Fruit fly (Drosophila melanogaster): ENCODE results near the gene CG32071.
A peak's percentile ranks its signal among the peaks of the same experiment; 100 is the strongest.

CG32071 gene

DNA sequence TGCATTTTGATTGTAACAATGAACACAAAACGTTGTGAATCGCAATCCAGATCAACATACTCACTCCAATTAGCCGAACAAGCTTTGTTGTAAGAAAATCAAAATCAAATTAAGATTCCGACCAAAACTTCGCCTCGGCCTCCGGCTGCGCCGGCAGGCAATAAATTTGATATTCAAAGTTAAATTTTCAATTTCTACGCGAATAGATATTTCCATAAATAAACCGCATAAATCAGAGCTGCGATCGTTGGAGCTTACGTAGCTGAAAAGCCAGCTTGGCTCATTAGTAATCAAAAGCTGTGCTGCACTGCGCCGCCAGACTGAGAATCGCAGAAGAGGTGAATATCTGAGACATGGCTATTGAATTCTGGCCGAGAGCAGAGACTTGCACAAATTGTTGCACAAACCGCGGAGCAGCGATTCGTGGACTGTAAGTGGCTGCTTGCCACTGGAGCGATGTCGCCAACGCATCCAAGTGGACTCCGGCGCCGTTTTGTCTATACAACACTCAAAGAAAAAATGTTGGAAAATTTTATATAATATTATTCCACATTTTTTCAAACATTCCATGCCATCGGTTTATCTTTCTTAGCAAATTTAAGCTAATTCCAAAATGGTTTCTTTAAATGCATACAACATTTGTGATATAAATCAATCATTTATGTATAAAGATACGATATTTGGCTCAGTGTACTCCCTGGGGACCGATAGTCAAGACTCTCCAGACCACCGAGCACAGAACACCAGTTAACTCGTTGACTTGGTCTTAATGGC is 45.0 kb upstream of the CG32071 start (continued):
- TF ChIP-seq CG33213 (GFP tag; optimal IDR thresholded peaks at IDR 0.05) (no peak), Aef1 (GFP tag; IDR thresholded peaks at IDR 0.05) (no peak), Rfx (GFP tag; IDR thresholded peaks at IDR 0.05) (no peak), lab (GFP tag; optimal IDR thresholded peaks at IDR 0.05) (peak; percentile 55), CG3726 (GFP tag; IDR thresholded peaks at IDR 0.05) (no peak), CG15479 (GFP tag; optimal IDR thresholded peaks at IDR 0.05) (no peak), chm (GFP tag; IDR thresholded peaks at IDR 0.05) (no peak), CG4424 (GFP tag; optimal IDR thresholded peaks at IDR 0.05) (peak; percentile 47), ase (GFP tag; IDR thresholded peaks at IDR 0.05) (no peak), H15 (GFP tag; IDR thresholded peaks at IDR 0.05) (no peak), CG15696 (tag; optimal IDR thresholded peaks at IDR 0.05) (no peak), fru (optimal IDR thresholded peaks at IDR 0.05) (no peak), cad (GFP tag; optimal IDR thresholded peaks at IDR 0.05) (no peak), nerfin-1 (tag; optimal IDR thresholded peaks at IDR 0.05) (no peak), Optix (GFP tag; IDR thresholded peaks at IDR 0.05) (no peak), Bteb2 (GFP tag; optimal IDR thresholded peaks at IDR 0.05) (no peak), grn (GFP tag; optimal IDR thresholded peaks at IDR 0.05) (no peak), HLH4C (GFP tag; IDR thresholded peaks at IDR 0.05; ENCODE audit: partially characterized antibody) (no peak), Pdp1 (GFP tag; optimal IDR thresholded peaks at IDR 0.05) (no peak), amos (GFP tag; IDR thresholded peaks at IDR 0.05; ENCODE audit: partially characterized antibody) (no peak), CG6654 (GFP tag; optimal IDR thresholded peaks at IDR 0.05) (no peak), CG14860 (GFP tag; IDR thresholded peaks at IDR 0.05; ENCODE audit: partially characterized antibody) (no peak), Jarid2 (GFP tag; optimal IDR thresholded peaks at IDR 0.05) (no peak), CG7928 (GFP tag; optimal IDR thresholded peaks at IDR 0.05) (no peak), CG10462 (GFP tag; optimal IDR thresholded peaks at IDR 0.05) (no peak), Hr39 (optimal IDR thresholded peaks at IDR 0.05) (no peak), CG17802 (tag; optimal IDR thresholded peaks at IDR 0.05) (peak; percentile 17), Hsf (GFP tag; optimal IDR thresholded peaks at IDR 0.05) (peak; percentile 3), CHES-1-like (GFP tag; optimal IDR thresholded peaks at IDR 0.05) (no peak), twi (tag; optimal IDR thresholded peaks at IDR 0.05) (no peak), lilli (GFP tag; optimal IDR thresholded peaks at IDR 0.05) (no peak), HmgZ (tag; optimal IDR thresholded peaks at IDR 0.05) (no peak), CG32772 (GFP tag; IDR thresholded peaks at IDR 0.05) (peak; percentile 40; the same call in 1 of the 2 replicates), CG12391 (tag; optimal IDR thresholded peaks at IDR 0.05) (no peak), CG17328 (GFP tag; IDR thresholded peaks at IDR 0.05) (peak; percentile 27; the same call in 1 of the 2 replicates), Mrtf (GFP tag; IDR thresholded peaks at IDR 0.05) (no peak), CG12104 (GFP tag; optimal IDR thresholded peaks at IDR 0.05) (no peak), wek (GFP tag; optimal IDR thresholded peaks at IDR 0.05) (no peak), caup (GFP tag; optimal IDR thresholded peaks at IDR 0.05; ENCODE audit: severe bottlenecking) (no peak), HmgD (GFP tag; optimal IDR thresholded peaks at IDR 0.05) (no peak), Nf-YA (GFP tag; IDR thresholded peaks at IDR 0.05) (no peak), D19A (tag; optimal IDR thresholded peaks at IDR 0.05) (peak; percentile 58), CG10979 (tag; optimal IDR thresholded peaks at IDR 0.05) (peak; percentile 81), sisA (GFP tag; IDR thresholded peaks at IDR 0.05) (no peak; the same call in 1 of the 2 replicates), lmd (GFP tag; IDR thresholded peaks at IDR 0.05) (peak; percentile 47; the same call in 1 of the 2 replicates), CG8944 (GFP tag; optimal IDR thresholded peaks at IDR 0.05) (no peak), CG6689 (GFP tag; IDR thresholded peaks at IDR 0.05) (peak; percentile 57; the same call in 1 of the 2 replicates), Atf6 (GFP tag; IDR thresholded peaks at IDR 0.05) (no peak), Asciz (GFP tag; optimal IDR thresholded peaks at IDR 0.05) (peak; percentile 52), fd64A (GFP tag; optimal IDR thresholded peaks at IDR 0.05) (no peak), vfl (GFP tag; optimal IDR thresholded peaks at IDR 0.05) (no peak)

All from whole organism, embryonic.